Worm (Caenorhabditis elegans) whole organism, young adult: ENCODE measurements around the gene R02F11.3.
A peak's percentile ranks its signal among the peaks of the same experiment; 100 is the strongest.

Experiments
- B0261.1 ChIP-seq: sonication (generic microtip); optimal IDR thresholded peaks from 2 replicates; lab custom pipeline; 2016; ENCODE audit warnings: mild to moderate bottlenecking, missing genetic modification characterization, moderate library complexity, missing compliant biosample characterization
- F10E7.11 ChIP-seq: sonication (generic microtip); optimal IDR thresholded peaks from 2 replicates; lab custom pipeline; 2017; ENCODE audit warnings: mild to moderate bottlenecking, missing genetic modification characterization, moderate library complexity, missing compliant biosample characterization
- F39B2.1 ChIP-seq: fragments of 200-800 bp; sonication (Bioruptor generic); IDR thresholded peaks from 2 replicates; pipeline ENCODE4 v1.3.6; 2022; ENCODE audit warnings: missing genetic modification reagents, missing genetic modification characterization, missing compliant biosample characterization
- F49E8.2 ChIP-seq: sonication (generic microtip); optimal IDR thresholded peaks from 3 replicates; lab custom pipeline; 2017; ENCODE audit warnings: missing genetic modification characterization, mild to moderate bottlenecking, missing compliant biosample characterization, antibody characterized with exemption, moderate library complexity; ENCODE audit not compliant: insufficient read depth
- K11D2.4 ChIP-seq: fragments of 200-800 bp; sonication (Bioruptor generic); IDR thresholded peaks from 2 replicates; pipeline ENCODE4 v1.3.6; 2022; ENCODE audit warnings: missing genetic modification reagents, missing genetic modification characterization, missing compliant biosample characterization
- T07F8.4 ChIP-seq: sonication (generic microtip); optimal IDR thresholded peaks from 2 replicates; lab custom pipeline; 2016; ENCODE audit warnings: mild to moderate bottlenecking, missing genetic modification characterization, moderate library complexity, missing compliant biosample characterization
- T26A5.8 ChIP-seq: sonication (generic microtip); optimal IDR thresholded peaks from 2 replicates; lab custom pipeline; 2016; ENCODE audit warnings: missing genetic modification characterization, missing compliant biosample characterization
- Y53G8AR.9 ChIP-seq: fragments of 200-800 bp; sonication (Bioruptor generic); conservative IDR thresholded peaks from 2 replicates; pipeline ENCODE4 v1.3.6; 2022; ENCODE audit warnings: missing genetic modification reagents, missing genetic modification characterization, missing compliant biosample characterization
- Y56A3A.18 ChIP-seq: fragments of 200-800 bp; sonication (Bioruptor generic); IDR thresholded peaks from 2 replicates; pipeline ENCODE4 v1.3.6; 2022; ENCODE audit warnings: missing genetic modification reagents, missing genetic modification characterization, missing compliant biosample characterization
- Y79H2A.3 ChIP-seq: fragments of 200-800 bp; sonication (Bioruptor generic); conservative IDR thresholded peaks from 2 replicates; pipeline ENCODE4 v1.3.6; 2022; ENCODE audit warnings: missing genetic modification reagents, missing genetic modification characterization, missing compliant biosample characterization
- ama-1 ChIP-seq, 3 experiments: fragments of 150-350 bp in 1 of 3; sonication (generic microtip) in 2 of 3; optimal IDR thresholded peaks; 2 replicates each; lab custom pipeline; 2014 to 2018; ENCODE audit warnings: missing biosample characterization in 2 of 3, missing genetic modification characterization in 2 of 3, missing genetic modification reagents in 2 of 3
- aptf-2 ChIP-seq: fragments of 200-800 bp; sonication (Bioruptor generic); conservative IDR thresholded peaks from 2 replicates; pipeline ENCODE4 v1.3.6; 2022; ENCODE audit warnings: missing genetic modification reagents, missing genetic modification characterization, missing compliant biosample characterization
- athp-1 ChIP-seq: sonication (generic microtip); optimal IDR thresholded peaks from 2 replicates; lab custom pipeline; 2017; ENCODE audit warnings: mild to moderate bottlenecking, missing genetic modification characterization, missing compliant biosample characterization
- attf-5 ChIP-seq: fragments of 200-800 bp; sonication (Bioruptor generic); optimal IDR thresholded peaks from 2 replicates; lab custom pipeline; 2018; ENCODE audit warnings: mild to moderate bottlenecking, missing genetic modification characterization, missing compliant biosample characterization
- attf-6 ChIP-seq: fragments of 200-800 bp; sonication (Bioruptor generic); IDR thresholded peaks from 2 replicates; pipeline ENCODE4 v1.3.6; 2022; ENCODE audit warnings: missing genetic modification reagents, missing genetic modification characterization, missing compliant biosample characterization
- ccch-3 ChIP-seq: fragments of 200-800 bp; sonication (Bioruptor generic); optimal IDR thresholded peaks from 2 replicates; lab custom pipeline; 2018; ENCODE audit warnings: mild to moderate bottlenecking, missing genetic modification characterization, missing compliant biosample characterization
- ceh-100 ChIP-seq: fragments of 200-800 bp; sonication (Bioruptor generic); IDR thresholded peaks from 2 replicates; pipeline ENCODE4 v1.3.6; 2022; ENCODE audit warnings: missing genetic modification reagents, missing genetic modification characterization, missing compliant biosample characterization
- ceh-79 ChIP-seq: sonication (generic microtip); optimal IDR thresholded peaks from 2 replicates; lab custom pipeline; 2017; ENCODE audit warnings: mild to moderate bottlenecking, missing genetic modification characterization, missing compliant biosample characterization
- dpl-1 ChIP-seq: fragments of 150-350 bp; optimal IDR thresholded peaks from 2 replicates; lab custom pipeline; 2014; ENCODE audit warnings: missing biosample characterization, missing genetic modification reagents, missing genetic modification characterization
- efl-1 ChIP-seq: fragments of 150-350 bp; optimal IDR thresholded peaks from 2 replicates; lab custom pipeline; 2014; ENCODE audit warnings: missing biosample characterization, missing genetic modification reagents, missing genetic modification characterization
- ekl-4 ChIP-seq: fragments of 200-800 bp; sonication (Bioruptor generic); IDR thresholded peaks from 2 replicates; pipeline ENCODE4 v1.3.6; 2022; ENCODE audit warnings: missing genetic modification reagents, missing genetic modification characterization, missing compliant biosample characterization
- ets-4 ChIP-seq: fragments of 200-800 bp; sonication (Bioruptor generic); optimal IDR thresholded peaks from 2 replicates; lab custom pipeline; 2018; ENCODE audit warnings: mild to moderate bottlenecking, missing genetic modification characterization, missing compliant biosample characterization
- hlh-12 ChIP-seq: sonication (generic microtip); optimal IDR thresholded peaks from 2 replicates; lab custom pipeline; 2016; ENCODE audit warnings: missing genetic modification characterization, missing compliant biosample characterization
- hmg-1.2 ChIP-seq: fragments of 200-800 bp; sonication (Bioruptor generic); IDR thresholded peaks from 2 replicates; pipeline ENCODE4 v1.3.6; 2022; ENCODE audit warnings: missing genetic modification reagents, missing genetic modification characterization, missing compliant biosample characterization
- hsf-1 ChIP-seq: fragments of 200-800 bp; sonication (Bioruptor generic); IDR thresholded peaks from 2 replicates; pipeline ENCODE4 v1.3.6; 2022; ENCODE audit warnings: missing genetic modification reagents, missing genetic modification characterization, missing compliant biosample characterization
- lag-1 ChIP-seq: fragments of 200-800 bp; sonication (Bioruptor generic); IDR thresholded peaks from 2 replicates; pipeline ENCODE4 v1.3.6; 2022; ENCODE audit warnings: missing genetic modification reagents, missing genetic modification characterization, missing compliant biosample characterization
- let-526 ChIP-seq: fragments of 200-800 bp; sonication (Bioruptor generic); IDR thresholded peaks from 2 replicates; pipeline ENCODE4 v1.3.6; 2022; ENCODE audit warnings: missing genetic modification reagents, missing genetic modification characterization, missing compliant biosample characterization
- madf-3 ChIP-seq: fragments of 200-800 bp; sonication (Bioruptor generic); IDR thresholded peaks from 2 replicates; pipeline ENCODE4 v1.3.6; 2022; ENCODE audit warnings: missing genetic modification reagents, missing genetic modification characterization, missing compliant biosample characterization
- madf-8 ChIP-seq: fragments of 200-800 bp; sonication (Bioruptor generic); conservative IDR thresholded peaks from 2 replicates; pipeline ENCODE4 v1.3.6; 2022; ENCODE audit warnings: missing genetic modification reagents, missing genetic modification characterization, missing compliant biosample characterization
- mcd-1 ChIP-seq: fragments of 200-800 bp; sonication (Bioruptor generic); IDR thresholded peaks from 2 replicates; pipeline ENCODE4 v1.3.6; 2022; ENCODE audit warnings: missing genetic modification reagents, missing genetic modification characterization, missing compliant biosample characterization
- mxl-1 ChIP-seq: sonication (generic microtip); optimal IDR thresholded peaks from 2 replicates; lab custom pipeline; 2016; ENCODE audit warnings: missing genetic modification characterization, missing compliant biosample characterization
- nfya-2 ChIP-seq: fragments of 200-800 bp; sonication (Bioruptor generic); IDR thresholded peaks from 2 replicates; pipeline ENCODE4 v1.3.6; 2022; ENCODE audit warnings: missing genetic modification reagents, missing genetic modification characterization, missing compliant biosample characterization
- nfyb-1 ChIP-seq: fragments of 200-800 bp; sonication (Bioruptor generic); IDR thresholded peaks from 2 replicates; pipeline ENCODE4 v1.3.6; 2022; ENCODE audit warnings: missing genetic modification reagents, missing genetic modification characterization, missing compliant biosample characterization
- nhr-120 ChIP-seq: fragments of 200-800 bp; sonication (Bioruptor generic); IDR thresholded peaks from 2 replicates; pipeline ENCODE4 v1.3.6; 2022; ENCODE audit warnings: missing genetic modification characterization, missing compliant biosample characterization
- nhr-179 ChIP-seq: sonication (generic microtip); optimal IDR thresholded peaks from 2 replicates; lab custom pipeline; 2016; ENCODE audit warnings: mild to moderate bottlenecking, missing genetic modification characterization, missing compliant biosample characterization
- nhr-27 ChIP-seq: fragments of 200-800 bp; sonication (Bioruptor generic); optimal IDR thresholded peaks from 2 replicates; lab custom pipeline; 2018; ENCODE audit warnings: mild to moderate bottlenecking, missing genetic modification characterization, moderate library complexity, missing compliant biosample characterization
- nhr-80 ChIP-seq: sonication (generic microtip); optimal IDR thresholded peaks from 2 replicates; lab custom pipeline; 2016; ENCODE audit warnings: missing genetic modification characterization, missing compliant biosample characterization
- pha-4 ChIP-seq: fragments of 150-350 bp; sonication (generic microtip); optimal IDR thresholded peaks from 2 replicates; lab custom pipeline; 2014; ENCODE audit warnings: missing biosample characterization, missing genetic modification reagents, missing genetic modification characterization
- repo-1 ChIP-seq: sonication (generic microtip); optimal IDR thresholded peaks from 2 replicates; lab custom pipeline; 2017; ENCODE audit warnings: mild to moderate bottlenecking, missing genetic modification characterization, missing compliant biosample characterization
- rpc-1 ChIP-seq, 2 experiments: fragments of 150-350 bp in 1 of 2; sonication (generic microtip) in 1 of 2; optimal IDR thresholded peaks; 2 replicates each; lab custom pipeline; 2014 to 2018; ENCODE audit warnings: missing biosample characterization in 1 of 2, missing genetic modification characterization in 1 of 2, missing genetic modification reagents in 1 of 2, missing genotype in 1 of 2
- sea-2 ChIP-seq: fragments of 200-800 bp; sonication (Bioruptor generic); IDR thresholded peaks from 2 replicates; pipeline ENCODE4 v1.3.6; 2022; ENCODE audit warnings: missing genetic modification characterization, missing compliant biosample characterization
- snpc-1.3 ChIP-seq: sonication (generic microtip); optimal IDR thresholded peaks from 2 replicates; lab custom pipeline; 2017; ENCODE audit warnings: missing genetic modification characterization, mild to moderate bottlenecking, missing compliant biosample characterization, antibody characterized with exemption, moderate library complexity, missing genotype, missing genetic modification reagents; ENCODE audit not compliant: insufficient read depth
- tbp1 ChIP-seq: fragments of 200-800 bp; sonication (Bioruptor generic); optimal IDR thresholded peaks from 2 replicates; lab custom pipeline; 2018; ENCODE audit warnings: mild to moderate bottlenecking, missing genetic modification characterization, missing compliant biosample characterization
- tlf-1 ChIP-seq: fragments of 200-800 bp; sonication (Bioruptor generic); optimal IDR thresholded peaks from 2 replicates; lab custom pipeline; 2018; ENCODE audit warnings: mild to moderate bottlenecking, missing genetic modification characterization, missing compliant biosample characterization
- unc-62 ChIP-seq: fragments of 150-350 bp; optimal IDR thresholded peaks from 2 replicates; lab custom pipeline; 2014; ENCODE audit warnings: missing biosample characterization, missing genetic modification reagents, missing genetic modification characterization
- xnd-1 ChIP-seq: sonication (generic microtip); optimal IDR thresholded peaks from 2 replicates; lab custom pipeline; 2016; ENCODE audit warnings: missing genotype, missing genetic modification reagents, missing genetic modification characterization, missing compliant biosample characterization
- zim-3 ChIP-seq: sonication (generic microtip); optimal IDR thresholded peaks from 2 replicates; lab custom pipeline; 2017; ENCODE audit warnings: mild to moderate bottlenecking, missing genetic modification characterization, moderate library complexity, missing compliant biosample characterization
- ztf-18 ChIP-seq: sonication (generic microtip); optimal IDR thresholded peaks from 2 replicates; lab custom pipeline; 2016; ENCODE audit warnings: missing genotype, mild to moderate bottlenecking, missing genetic modification characterization, missing compliant biosample characterization
- ztf-28 ChIP-seq: fragments of 200-800 bp; sonication (Bioruptor generic); IDR thresholded peaks from 2 replicates; pipeline ENCODE4 v1.3.6; 2022; ENCODE audit warnings: missing genetic modification reagents, missing genetic modification characterization, missing compliant biosample characterization

The R02F11.3 gene

DNA sequence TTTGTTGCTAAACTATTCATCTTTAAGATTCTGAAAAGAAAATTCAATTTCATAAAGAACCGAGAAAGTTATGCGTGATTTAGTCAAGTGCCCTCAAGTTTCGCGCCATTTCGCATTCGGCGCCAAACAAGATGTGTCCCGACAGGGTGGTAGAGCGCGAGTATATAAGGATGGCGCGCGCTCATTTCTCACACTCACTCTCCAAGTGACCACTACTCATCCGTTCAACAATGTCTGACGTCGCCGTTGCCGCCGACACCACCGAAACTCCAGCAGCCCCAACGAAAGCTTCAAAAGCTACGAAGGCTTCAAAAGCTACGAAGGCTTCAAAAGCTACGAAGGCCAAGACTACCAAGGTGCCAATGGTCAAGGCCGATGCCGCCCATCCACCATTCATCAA, 51.6 kb downstream of the R02F11.3 start, which contains the start of gene hil-4:
TSS of gene hil-4 (plus strand) at position 191 of the 400 bp plus-strand sequence.
- no peak for TF ChIP-seq rpc-1 (optimal IDR thresholded peaks at IDR 0.05; lab: Kevin White, UChicago)
- no peak for TF ChIP-seq rpc-1 (tag; optimal IDR thresholded peaks at IDR 0.05; lab: Kevin White, UChicago)
- no peak for TF ChIP-seq sea-2
- no peak for TF ChIP-seq Y56A3A.18 (GFP tag; lab: Robert Waterston, UW)
- no peak for TF ChIP-seq T26A5.8 (tag; lab: Kevin White, UChicago)
- peak; percentile 74; the same call in 1 of the 2 replicates for TF ChIP-seq ekl-4 (GFP tag; lab: Robert Waterston, UW)
- TF ChIP-seq hlh-12 (tag; lab: Kevin White, UChicago) = no peak
- no peak for TF ChIP-seq ceh-100
- no peak for TF ChIP-seq tlf-1 (GFP tag; lab: Kevin White, UChicago)
- no peak for TF ChIP-seq zim-3
- TF ChIP-seq nhr-80 (tag; lab: Kevin White, UChicago) = no peak
- no peak for TF ChIP-seq F49E8.2 (tag; lab: Kevin White, UChicago)
- TF ChIP-seq ccch-3 (GFP tag; lab: Kevin White, UChicago) = no peak
- peak; percentile 32; the same call in 1 of the 2 replicates for TF ChIP-seq attf-6 (GFP tag; lab: Robert Waterston, UW)
- no peak for TF ChIP-seq snpc-1.3 (tag; lab: Kevin White, UChicago)
- TF ChIP-seq T07F8.4 (tag; lab: Kevin White, UChicago) = no peak
- TF ChIP-seq madf-8 (GFP tag; lab: Robert Waterston, UW) = peak; percentile 86
- TF ChIP-seq madf-3 (GFP tag; lab: Robert Waterston, UW) = 0 out of 2 replicates have a peak, but pooled peaks have one; percentile 61
- no peak for TF ChIP-seq ceh-79
- TF ChIP-seq let-526 (GFP tag; lab: Robert Waterston, UW) = 0 out of 2 replicates have a peak, but pooled peaks have one; percentile 37
- TF ChIP-seq pha-4 = no peak
- 0 out of 2 replicates have a peak, but pooled peaks have one; percentile 46 for TF ChIP-seq aptf-2 (GFP tag; lab: Robert Waterston, UW)
- no peak for TF ChIP-seq nfyb-1
- no peak for TF ChIP-seq Y53G8AR.9
- no peak for TF ChIP-seq athp-1 (tag; lab: Kevin White, UChicago)
- TF ChIP-seq F10E7.11 = no peak
- no peak for TF ChIP-seq nfya-2 (GFP tag; lab: Robert Waterston, UW)
- TF ChIP-seq K11D2.4 (GFP tag; lab: Robert Waterston, UW) = no peak
- peak; percentile 84 for TF ChIP-seq ztf-28
- no peak for TF ChIP-seq B0261.1 (tag; lab: Kevin White, UChicago)
- peak; percentile 99 for TF ChIP-seq F39B2.1
- no peak for TF ChIP-seq unc-62 (GFP tag; lab: Kevin White, UChicago)
- peak; percentile 78 for TF ChIP-seq hsf-1 (GFP tag; lab: Robert Waterston, UW)
- TF ChIP-seq ztf-18 (tag; lab: Kevin White, UChicago) = no peak
- no peak for TF ChIP-seq lag-1 (GFP tag; lab: Robert Waterston, UW)
- peak; percentile 42 for TF ChIP-seq mcd-1 (GFP tag; lab: Robert Waterston, UW)
- TF ChIP-seq nhr-179 (tag; lab: Kevin White, UChicago) = no peak
- peak; percentile 75 for TF ChIP-seq dpl-1 (GFP tag; lab: Kevin White, UChicago)
- TF ChIP-seq nhr-27 (tag; lab: Kevin White, UChicago) = no peak
- no peak for TF ChIP-seq mxl-1 (tag; lab: Kevin White, UChicago)
- peak; percentile 91 for TF ChIP-seq efl-1
- no peak for TF ChIP-seq ama-1 (optimal IDR thresholded peaks at IDR 0.05; lab: Kevin White, UChicago)
- no peak for TF ChIP-seq ama-1 (GFP tag; optimal IDR thresholded peaks at IDR 0.05; lab: Kevin White, UChicago)
- peak; percentile 51; the same call in 1 of the 2 replicates for TF ChIP-seq Y79H2A.3 (GFP tag; lab: Robert Waterston, UW)
- TF ChIP-seq ets-4 (GFP tag; lab: Kevin White, UChicago) = no peak
- peak; percentile 69 for TF ChIP-seq tbp1 (GFP tag; lab: Kevin White, UChicago)
- TF ChIP-seq xnd-1 (tag; lab: Kevin White, UChicago) = peak; percentile 80
- no peak for TF ChIP-seq repo-1 (tag; lab: Kevin White, UChicago)
- TF ChIP-seq attf-5 (GFP tag; lab: Kevin White, UChicago) = no peak
- TF ChIP-seq nhr-120 (GFP tag; lab: Robert Waterston, UW) = no peak
- peak; percentile 45; the same call in 1 of the 2 replicates for TF ChIP-seq hmg-1.2
